Fruit fly (Drosophila melanogaster) whole organism, prepupa: ENCODE data around the gene CG7370.
A peak's percentile ranks its signal among the peaks of the same experiment; 100 is the strongest.

ENCODE experiments used
- Sox14 ChIP-seq: fragments of 200-800 bp; sonication (Bioruptor generic); optimal IDR thresholded peaks from 3 replicates; lab custom pipeline; 2016; ENCODE audit warnings: missing biosample characterization, missing genetic modification characterization
- eg ChIP-seq: fragments of 200-800 bp; sonication (Bioruptor generic); IDR thresholded peaks from 3 replicates; pipeline ENCODE4 v1.3.6; 2022; ENCODE audit warnings: missing biosample characterization, missing genetic modification characterization
- esn ChIP-seq: fragments of 200-800 bp; sonication (Bioruptor generic); optimal IDR thresholded peaks from 2 replicates; lab custom pipeline; 2016; ENCODE audit warnings: missing biosample characterization, mild to moderate bottlenecking, missing genetic modification characterization, moderate library complexity

- TF ChIP-seq Sox14 (GFP tag; lab: Kevin White, UChicago) (peak; percentile 92), eg (GFP tag; lab: Robert Waterston, UW) (peak; percentile 87), esn (GFP tag; lab: Kevin White, UChicago) (peak; percentile 92)
Observed at dm6 chr3L:21728616-21729047, 41.0 kb upstream of the CG7370 start, which contains the start of the genes CG11247 and Polr2H.
